Fruit fly (Drosophila melanogaster) whole organism, wandering third instar larva: ENCODE measurements around the gene mask.

ENCODE experiments used
- GATAd ChIP-seq: sonication (Bioruptor generic); optimal IDR thresholded peaks from 2 replicates; lab custom pipeline; 2016; ENCODE audit warnings: missing biosample characterization, missing genetic modification characterization
- OdsH ChIP-seq: fragments of 200-800 bp; sonication (Bioruptor generic); optimal IDR thresholded peaks from 2 replicates; lab custom pipeline; 2016; ENCODE audit warnings: missing biosample characterization, mild to moderate bottlenecking, missing genetic modification characterization
- Vsx2 ChIP-seq: fragments of 200-300, 225-300 bp; sonication (Bioruptor generic); optimal IDR thresholded peaks from 2 replicates; lab custom pipeline; 2018; ENCODE audit warnings: missing biosample characterization, missing genetic modification characterization; ENCODE audit not compliant: partially characterized antibody
- fru ChIP-seq: fragments of 200-800 bp; sonication (Bioruptor generic); optimal IDR thresholded peaks from 3 replicates; lab custom pipeline; 2016; ENCODE audit warnings: missing biosample characterization, mild to moderate bottlenecking, missing genetic modification characterization

DNA sequence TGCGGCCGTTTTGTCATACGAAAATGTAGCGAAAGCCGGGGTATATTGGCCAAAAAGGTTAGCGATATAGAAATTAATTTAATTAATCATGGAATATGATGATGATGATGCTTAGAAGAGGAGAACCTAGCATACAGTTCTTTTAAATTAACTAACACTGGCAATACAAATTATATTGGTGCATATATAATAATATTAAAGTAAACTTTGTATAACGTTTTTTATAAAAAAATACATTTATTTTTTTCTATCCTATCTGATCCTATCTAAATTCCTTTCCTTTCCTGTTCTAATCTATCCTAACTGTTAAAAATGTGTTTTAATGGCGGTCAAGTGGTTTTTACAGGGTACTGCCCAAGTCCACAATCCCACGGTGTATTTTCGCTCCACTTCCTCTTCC lies 24.4 kb upstream of the mask start:
- TF ChIP-seq Vsx2 (no peak), OdsH (peak; percentile 23), fru (GFP tag; lab: Kevin White, UChicago) (no peak), GATAd (GFP tag; lab: Kevin White, UChicago) (no peak)
